Worm (Caenorhabditis elegans): ENCODE results near the gene K04C2.3.

- TF ChIP-seq dve-1 (tag; optimal IDR thresholded peaks at IDR 0.05; ENCODE audit: insufficient read depth), result no peak
- no peak for TF ChIP-seq lin-38 (GFP tag; IDR thresholded peaks at IDR 0.05)
- TF ChIP-seq ceh-82 (tag; optimal IDR thresholded peaks at IDR 0.05), result no peak
- no peak for TF ChIP-seq unc-39 (tag; optimal IDR thresholded peaks at IDR 0.05)
- no peak for TF ChIP-seq ceh-44 (GFP tag; IDR thresholded peaks at IDR 0.05)
- no peak for TF ChIP-seq snpc-4 (tag; optimal IDR thresholded peaks at IDR 0.05)
- no peak for TF ChIP-seq hlh-30 (tag; optimal IDR thresholded peaks at IDR 0.05; ENCODE audit: insufficient read depth)
- no peak for TF ChIP-seq daf-19 (GFP tag; conservative IDR thresholded peaks at IDR 0.05)
- TF ChIP-seq hmg-1.1 (GFP tag; IDR thresholded peaks at IDR 0.05), result no peak
Measured at ce11 chrIII:6895677-6896076, 22.8 kb downstream of the K04C2.3 start.
